Worm (Caenorhabditis elegans): ENCODE results near the gene uso-1.

DNA sequence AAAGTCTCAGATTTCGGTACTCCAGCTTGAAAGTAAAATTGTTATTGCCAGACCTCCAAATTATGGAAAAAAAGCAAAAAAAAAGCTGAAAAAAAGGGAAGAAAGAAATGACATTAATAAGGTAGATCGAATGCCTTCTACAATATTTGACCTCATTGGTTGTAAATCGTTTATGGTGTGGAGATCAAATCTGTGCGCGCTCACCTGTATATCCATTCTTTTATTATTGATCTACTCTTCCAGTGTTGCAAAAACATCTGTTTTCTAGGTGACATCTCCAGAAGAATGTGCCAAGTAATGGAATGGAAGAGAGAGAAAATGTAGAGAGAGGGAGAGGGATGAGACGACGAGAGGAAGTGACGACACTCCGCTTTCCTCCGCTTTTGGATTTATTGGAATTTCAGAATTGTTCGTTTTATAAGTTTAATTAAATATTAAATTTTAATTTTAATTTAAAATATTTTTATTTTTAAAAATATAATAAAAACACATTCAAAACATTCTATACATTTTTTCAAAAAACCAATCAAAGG is 38.8 kb downstream of the uso-1 start, which contains the start of the genes pik-1 and aptf-2:
- TF ChIP-seq fos-1 (tag; optimal IDR thresholded peaks at IDR 0.05) (no peak), unc-39 (tag; optimal IDR thresholded peaks at IDR 0.05) (no peak), lin-15B (tag; optimal IDR thresholded peaks at IDR 0.05) (no peak), mdl-1 (tag; optimal IDR thresholded peaks at IDR 0.05) (no peak), egl-5 (tag; optimal IDR thresholded peaks at IDR 0.05) (no peak), pqm-1 (tag; optimal IDR thresholded peaks at IDR 0.05) (no peak), fkh-10 (GFP tag; optimal IDR thresholded peaks at IDR 0.05) (no peak), ceh-82 (tag; optimal IDR thresholded peaks at IDR 0.05) (no peak), ceh-16 (tag; optimal IDR thresholded peaks at IDR 0.05) (no peak), ama-1 (optimal IDR thresholded peaks at IDR 0.05) (no peak), daf-12 (tag; optimal IDR thresholded peaks at IDR 0.05) (no peak), nfya-1 (tag; optimal IDR thresholded peaks at IDR 0.05; ENCODE audit: insufficient read depth) (no peak), ZK546.5 (tag; optimal IDR thresholded peaks at IDR 0.05) (no peak)

All from whole organism, L3 larva.